Fruit fly (Drosophila melanogaster): ENCODE results near the gene CG15760.

CG15760 gene

dm6 chrX:13639998-13640691 is 29.4 kb upstream of the CG15760 start (continued):
- TF ChIP-seq CG8089 (GFP tag; optimal IDR thresholded peaks at IDR 0.05) (peak; percentile 99), CG8359 (GFP tag; optimal IDR thresholded peaks at IDR 0.05; ENCODE audit: borderline replicate concordance) (peak; percentile 93), corto (GFP tag; optimal IDR thresholded peaks at IDR 0.05) (peak; percentile 70), Tbp (GFP tag; optimal IDR thresholded peaks at IDR 0.05) (no peak), bsh (GFP tag; optimal IDR thresholded peaks at IDR 0.05) (peak; percentile 94 to 99), lola (GFP tag; optimal IDR thresholded peaks at IDR 0.05) (peak in 1 of 3 experiments; percentile 94), Poxn (GFP tag; IDR thresholded peaks at IDR 0.05) (peak; percentile 94), CG15479 (GFP tag; optimal IDR thresholded peaks at IDR 0.05) (peak; percentile 28), inv (GFP tag; IDR thresholded peaks at IDR 0.05; ENCODE audit: partially characterized antibody) (peak; percentile 58), Antp (GFP tag; optimal IDR thresholded peaks at IDR 0.05) (peak; percentile 99), cad (GFP tag; optimal IDR thresholded peaks at IDR 0.05) (no peak), CG2199 (GFP tag; IDR thresholded peaks at IDR 0.05) (peak; percentile 99), gsb-n (tag; optimal IDR thresholded peaks at IDR 0.05) (peak; percentile 98), CG14667 (GFP tag; IDR thresholded peaks at IDR 0.05) (peak; percentile 98), sd (tag; optimal IDR thresholded peaks at IDR 0.05) (peak; percentile 98), vfl (GFP tag; optimal IDR thresholded peaks at IDR 0.05) (peak; percentile 97), CG15601 (tag; optimal IDR thresholded peaks at IDR 0.05) (peak; percentile 97), Bdp1 (GFP tag; optimal IDR thresholded peaks at IDR 0.05) (peak; percentile 93), Ssrp (tag; optimal IDR thresholded peaks at IDR 0.05) (peak; percentile 98), danr (GFP tag; IDR thresholded peaks at IDR 0.05) (peak; percentile 98), ssp (GFP tag; IDR thresholded peaks at IDR 0.05) (peak; percentile 94), Bteb2 (GFP tag; optimal IDR thresholded peaks at IDR 0.05) (peak; percentile 98), CG11504 (tag; optimal IDR thresholded peaks at IDR 0.05) (peak; percentile 98), CG2120 (GFP tag; optimal IDR thresholded peaks at IDR 0.05) (peak; percentile 99), repo (GFP tag; optimal IDR thresholded peaks at IDR 0.05) (peak; percentile 98), cwo (GFP tag; optimal IDR thresholded peaks at IDR 0.05) (peak; percentile 98), CG5180 (GFP tag; optimal IDR thresholded peaks at IDR 0.05) (peak; percentile 93), CHES-1-like (GFP tag; optimal IDR thresholded peaks at IDR 0.05) (peak; percentile 99), CG32767 (GFP tag; IDR thresholded peaks at IDR 0.05) (peak; percentile 98), CG8388 (GFP tag; optimal IDR thresholded peaks at IDR 0.05) (peak; percentile 97), Aef1 (GFP tag; IDR thresholded peaks at IDR 0.05) (peak; percentile 99), HmgD (GFP tag; optimal IDR thresholded peaks at IDR 0.05) (peak; percentile 98), ewg (GFP tag; optimal IDR thresholded peaks at IDR 0.05) (peak; percentile 96), kni (GFP tag; optimal IDR thresholded peaks at IDR 0.05) (peak; percentile 98), Optix (GFP tag; IDR thresholded peaks at IDR 0.05) (peak; percentile 99), CG17802 (tag; optimal IDR thresholded peaks at IDR 0.05) (peak; percentile 90), Vsx1 (GFP tag; optimal IDR thresholded peaks at IDR 0.05) (peak; percentile 97), CG10274 (GFP tag; optimal IDR thresholded peaks at IDR 0.05) (peak; percentile 93), gem (tag; optimal IDR thresholded peaks at IDR 0.05) (peak; percentile 99), CG5953 (GFP tag; IDR thresholded peaks at IDR 0.05) (peak; percentile 99), CG8478 (optimal IDR thresholded peaks at IDR 0.05) (no peak), sima (GFP tag; optimal IDR thresholded peaks at IDR 0.05) (peak; percentile 96), dati (GFP tag; IDR thresholded peaks at IDR 0.05) (peak; percentile 97), mirr (GFP tag; optimal IDR thresholded peaks at IDR 0.05) (peak; percentile 99), wor (GFP tag; IDR thresholded peaks at IDR 0.05) (peak; percentile 98), CG9932 (GFP tag; IDR thresholded peaks at IDR 0.05) (peak; percentile 99), CG7271 (tag; optimal IDR thresholded peaks at IDR 0.05) (peak; percentile 94), YL-1 (GFP tag; optimal IDR thresholded peaks at IDR 0.05) (peak; percentile 96), CG1233 (GFP tag; optimal IDR thresholded peaks at IDR 0.05) (peak; percentile 98)
